Fruit fly (Drosophila melanogaster): ENCODE measurements around the gene CG12531.

CG12531 gene

dm6 chrX:19750626-19751149 lies 32.0 kb downstream of the CG12531 start, which contains the start of gene Abcd3 (continued):
- no peak for TF ChIP-seq gem (tag; optimal IDR thresholded peaks at IDR 0.05)
- peak; percentile 2 for TF ChIP-seq Lhr (GFP tag; optimal IDR thresholded peaks at IDR 0.05)
- TF ChIP-seq insv (GFP tag; optimal IDR thresholded peaks at IDR 0.05), result peak in 1 of 2 experiments; percentile 52
- TF ChIP-seq phol (tag; optimal IDR thresholded peaks at IDR 0.05), result no peak
- peak; percentile 27 for TF ChIP-seq nmo (GFP tag; optimal IDR thresholded peaks at IDR 0.05)
- TF ChIP-seq CG13894 (tag; optimal IDR thresholded peaks at IDR 0.05), result peak; percentile 57
- TF ChIP-seq az2 (GFP tag; optimal IDR thresholded peaks at IDR 0.05), result no peak
- no peak for TF ChIP-seq wor (GFP tag; IDR thresholded peaks at IDR 0.05)
- TF ChIP-seq CG33557 (GFP tag; optimal IDR thresholded peaks at IDR 0.05), result peak; percentile 58
- no peak for TF ChIP-seq Dfd (GFP tag; optimal IDR thresholded peaks at IDR 0.05)
- TF ChIP-seq maf-S (GFP tag; optimal IDR thresholded peaks at IDR 0.05), result no peak
- TF ChIP-seq CG4707 (GFP tag; optimal IDR thresholded peaks at IDR 0.05), result peak; percentile 7
- TF ChIP-seq MESR4 (GFP tag; optimal IDR thresholded peaks at IDR 0.05), result peak; percentile 94
- TF ChIP-seq CG8388 (GFP tag; optimal IDR thresholded peaks at IDR 0.05), result no peak
- peak; percentile 53 for TF ChIP-seq CrebB (tag; optimal IDR thresholded peaks at IDR 0.05)
- peak; percentile 2 for TF ChIP-seq run (tag; optimal IDR thresholded peaks at IDR 0.05)
- peak; percentile 5 for TF ChIP-seq CG9817 (tag; optimal IDR thresholded peaks at IDR 0.05)
- peak; percentile 9 for TF ChIP-seq CG10654 (GFP tag; optimal IDR thresholded peaks at IDR 0.05)
- no peak for TF ChIP-seq CG2889 (GFP tag; IDR thresholded peaks at IDR 0.05)
- no peak for TF ChIP-seq kay (GFP tag; optimal IDR thresholded peaks at IDR 0.05)
- no peak for TF ChIP-seq ro (GFP tag; IDR thresholded peaks at IDR 0.05)
- TF ChIP-seq pros (GFP tag; optimal IDR thresholded peaks at IDR 0.05), result peak; percentile 87
- peak; percentile 18 for TF ChIP-seq CG13775 (GFP tag; optimal IDR thresholded peaks at IDR 0.05)
- no peak for TF ChIP-seq ATbp (GFP tag; optimal IDR thresholded peaks at IDR 0.05)
- peak; percentile 68 for TF ChIP-seq nerfin-1 (tag; optimal IDR thresholded peaks at IDR 0.05)
- TF ChIP-seq Xrp1 (GFP tag; IDR thresholded peaks at IDR 0.05), result no peak
- TF ChIP-seq gsb-n (tag; optimal IDR thresholded peaks at IDR 0.05), result no peak
- no peak for TF ChIP-seq croc (GFP tag; conservative IDR thresholded peaks at IDR 0.05)
- no peak for TF ChIP-seq CG14667 (GFP tag; IDR thresholded peaks at IDR 0.05)
- TF ChIP-seq Myb (GFP tag; optimal IDR thresholded peaks at IDR 0.05), result no peak
- TF ChIP-seq CG7786 (GFP tag; optimal IDR thresholded peaks at IDR 0.05), result peak; percentile 19
- TF ChIP-seq Dbx (GFP tag; IDR thresholded peaks at IDR 0.05), result peak; percentile 14; the same call in 1 of the 3 replicates
- TF ChIP-seq repo (GFP tag; optimal IDR thresholded peaks at IDR 0.05), result no peak
- TF ChIP-seq CG10147 (GFP tag; optimal IDR thresholded peaks at IDR 0.05), result peak; percentile 36
- no peak for TF ChIP-seq CoRest (tag; optimal IDR thresholded peaks at IDR 0.05)
- TF ChIP-seq CG11696 (GFP tag; IDR thresholded peaks at IDR 0.05), result no peak
- TF ChIP-seq CG31388 (GFP tag; optimal IDR thresholded peaks at IDR 0.05), result no peak
- peak; percentile 37 for TF ChIP-seq MTF-1 (GFP tag; optimal IDR thresholded peaks at IDR 0.05; ENCODE audit: borderline replicate concordance)
- no peak for TF ChIP-seq CG6654 (GFP tag; optimal IDR thresholded peaks at IDR 0.05)
- TF ChIP-seq Ptx1 (GFP tag; IDR thresholded peaks at IDR 0.05), result no peak
- TF ChIP-seq Elba2 (GFP tag; optimal IDR thresholded peaks at IDR 0.05), result no peak
- TF ChIP-seq Ets65A (GFP tag), result peak; percentile 51
- no peak for TF ChIP-seq pan (optimal IDR thresholded peaks at IDR 0.05)
- TF ChIP-seq pan (GFP tag; optimal IDR thresholded peaks at IDR 0.05 in 1 of 2, IDR thresholded peaks at IDR 0.05 in 1 of 2), result no peak
- peak; percentile 27; the same call in 1 of the 2 replicates for TF ChIP-seq slbo (GFP tag; IDR thresholded peaks at IDR 0.05)
- no peak for TF ChIP-seq CG7745 (tag; optimal IDR thresholded peaks at IDR 0.05)
- TF ChIP-seq Bgb (GFP tag; IDR thresholded peaks at IDR 0.05; ENCODE audit: partially characterized antibody), result peak; percentile 74
- peak; percentile 70 for TF ChIP-seq ftz-f1 (GFP tag; optimal IDR thresholded peaks at IDR 0.05)
- TF ChIP-seq bab2 (GFP tag; optimal IDR thresholded peaks at IDR 0.05), result no peak
- TF ChIP-seq CG11093 (GFP tag; IDR thresholded peaks at IDR 0.05), result no peak
